Worm (Caenorhabditis elegans) whole organism, L4/young adult: ENCODE measurements around the gene C53C11.2.

Experiments
- dao-5 ChIP-seq: sonication (generic microtip); optimal IDR thresholded peaks from 2 replicates; lab custom pipeline; 2016; ENCODE audit warnings: missing genotype, missing genetic modification characterization, moderate library complexity, missing compliant biosample characterization
- him-1 ChIP-seq: sonication (generic microtip); optimal IDR thresholded peaks from 2 replicates; lab custom pipeline; 2016; ENCODE audit warnings: missing genotype, missing genetic modification reagents, missing genetic modification characterization, missing compliant biosample characterization

- TF ChIP-seq dao-5 (tag; lab: Kevin White, UChicago) (no peak), him-1 (tag; lab: Kevin White, UChicago) (no peak)
Measured at ce11 chrX:17373955-17374354, 37.5 kb downstream of the C53C11.2 start.
